Worm (Caenorhabditis elegans) whole organism, late embryonic: ENCODE measurements around the gene B0034.7.

Source experiments
- T23F11.4 ChIP-seq: fragments of 200-800 bp; sonication (Bioruptor generic); optimal IDR thresholded peaks from 2 replicates; lab custom pipeline; 2018; ENCODE audit warnings: mild to moderate bottlenecking, missing genetic modification characterization, missing compliant biosample characterization
- ceh-34 ChIP-seq: sonication (generic microtip); optimal IDR thresholded peaks from 2 replicates; lab custom pipeline; 2016; ENCODE audit warnings: mild to moderate bottlenecking, missing genetic modification characterization, missing compliant biosample characterization
- fkh-10 ChIP-seq: fragments of 150-350 bp; optimal IDR thresholded peaks from 2 replicates; lab custom pipeline; 2014; ENCODE audit warnings: missing biosample characterization, missing genetic modification reagents, missing genetic modification characterization
- hlh-13 ChIP-seq: fragments of 200-800 bp; sonication (Bioruptor generic); optimal IDR thresholded peaks from 2 replicates; lab custom pipeline; 2018; ENCODE audit warnings: mild to moderate bottlenecking, missing genetic modification characterization, missing compliant biosample characterization
- nhr-11 ChIP-seq: fragments of 150-350 bp; optimal IDR thresholded peaks from 2 replicates; lab custom pipeline; 2014; ENCODE audit warnings: missing biosample characterization, missing genetic modification characterization

DNA sequence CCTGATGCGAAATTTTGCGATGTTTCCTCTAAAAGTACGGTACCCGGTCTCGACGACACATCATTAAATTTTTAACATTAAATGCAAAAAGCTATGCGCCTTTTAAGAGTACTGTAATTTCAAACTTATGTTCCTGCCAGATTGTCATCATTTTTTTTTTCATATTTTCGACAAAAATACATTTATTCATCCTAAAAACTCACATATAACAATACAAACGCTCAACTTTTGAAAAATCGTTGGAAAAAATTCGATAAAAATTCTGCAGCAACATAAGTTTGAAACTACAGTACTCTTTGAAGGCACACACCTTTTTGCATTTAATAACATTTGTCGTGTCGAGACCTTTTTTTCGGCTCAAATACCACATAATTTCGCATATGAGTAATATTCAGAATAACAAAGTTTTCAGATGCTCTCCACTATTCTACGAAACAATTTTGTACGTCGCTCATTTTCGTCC is 44.4 kb upstream of the B0034.7 start, which contains the start of gene frh-1:
- TF ChIP-seq nhr-11 (tag; lab: Kevin White, UChicago) (no peak), hlh-13 (GFP tag; lab: Kevin White, UChicago) (no peak), ceh-34 (tag; lab: Kevin White, UChicago) (no peak), T23F11.4 (GFP tag; lab: Kevin White, UChicago) (no peak), fkh-10 (GFP tag; lab: Kevin White, UChicago) (no peak)
